Fruit fly (Drosophila melanogaster) whole organism, adult: Measurements from ENCODE around the gene CG15498.

Experiments
- CG12768 ChIP-seq: fragments of 200-800 bp; sonication (Bioruptor generic); optimal IDR thresholded peaks from 2 replicates; lab custom pipeline; 2017; ENCODE audit warnings: missing biosample characterization, missing genetic modification characterization, mild to moderate bottlenecking, moderate library complexity, missing genetic modification reagents
- CG1620 ChIP-seq: fragments of 200-800 bp; sonication (Bioruptor generic); optimal IDR thresholded peaks from 2 replicates; lab custom pipeline; 2016; ENCODE audit warnings: missing biosample characterization, missing genetic modification characterization
- CG5204 ChIP-seq: fragments of 200-800 bp; sonication (Bioruptor generic); optimal IDR thresholded peaks from 2 replicates; lab custom pipeline; 2016; ENCODE audit warnings: missing biosample characterization, missing genetic modification characterization
- Crg-1 ChIP-seq: fragments of 200-800 bp; sonication (Bioruptor generic); optimal IDR thresholded peaks from 2 replicates; lab custom pipeline; 2016; ENCODE audit warnings: missing biosample characterization, missing genetic modification characterization
- tj ChIP-seq: fragments of 200-800 bp; sonication (Bioruptor generic); optimal IDR thresholded peaks from 3 replicates; lab custom pipeline; 2017; ENCODE audit warnings: missing biosample characterization, mild to moderate bottlenecking, missing genetic modification characterization, moderate library complexity

DNA sequence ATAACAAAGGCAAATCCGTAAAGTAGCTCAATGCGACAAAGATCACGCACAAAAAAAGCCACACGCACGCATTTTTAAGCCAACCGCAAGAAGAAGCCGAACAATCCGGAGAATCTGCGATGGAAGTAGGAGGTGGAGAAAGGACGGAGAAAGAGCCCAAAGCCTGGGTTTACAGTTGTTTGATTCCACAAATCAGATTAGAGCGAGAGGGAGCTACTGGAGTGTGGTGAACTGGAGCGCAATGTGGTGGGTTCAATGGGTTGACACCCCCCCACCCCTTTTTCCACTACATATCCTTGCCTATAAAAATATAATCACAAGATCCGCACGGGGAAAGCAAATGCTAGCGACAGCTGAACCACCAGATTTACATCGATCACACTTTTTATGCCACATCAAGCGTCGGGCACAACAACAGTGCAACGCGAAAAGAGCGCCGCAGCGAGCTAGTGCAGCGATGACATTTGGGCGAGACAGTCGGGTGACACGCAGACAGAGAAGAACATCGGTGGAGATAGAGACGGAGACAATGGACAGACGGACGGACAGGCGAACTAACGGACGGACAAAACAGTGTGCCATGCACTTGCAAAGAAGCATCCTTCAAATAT is 24.9 kb upstream of the CG15498 start:
- TF ChIP-seq Crg-1: no peak
- TF ChIP-seq CG5204 (GFP tag; lab: Kevin White, UChicago): no peak
- no peak for TF ChIP-seq CG12768 (GFP tag; lab: Kevin White, UChicago)
- no peak for TF ChIP-seq tj (GFP tag; lab: Kevin White, UChicago)
- no peak for TF ChIP-seq CG1620 (GFP tag; lab: Kevin White, UChicago)
